Worm (Caenorhabditis elegans) whole organism, late embryonic: ENCODE results near the gene snpc-1.2.

ENCODE experiments used
- C08G9.2 ChIP-seq: sonication (generic microtip); optimal IDR thresholded peaks from 2 replicates; lab custom pipeline; 2016; ENCODE audit warnings: mild to moderate bottlenecking, missing genetic modification characterization, moderate library complexity, missing compliant biosample characterization
- F13H6.1 ChIP-seq: sonication (generic microtip); optimal IDR thresholded peaks from 2 replicates; lab custom pipeline; 2016; ENCODE audit warnings: missing genetic modification characterization, missing compliant biosample characterization
- K09A11.1 ChIP-seq: sonication (generic microtip); optimal IDR thresholded peaks from 2 replicates; lab custom pipeline; 2017; ENCODE audit warnings: antibody characterized with exemption, mild to moderate bottlenecking, missing genetic modification characterization, missing compliant biosample characterization; ENCODE audit not compliant: insufficient read depth
- T23F11.4 ChIP-seq: fragments of 200-800 bp; sonication (Bioruptor generic); optimal IDR thresholded peaks from 2 replicates; lab custom pipeline; 2018; ENCODE audit warnings: mild to moderate bottlenecking, missing genetic modification characterization, missing compliant biosample characterization
- Y22D7AL.16 ChIP-seq: sonication (generic microtip); optimal IDR thresholded peaks from 2 replicates; lab custom pipeline; 2016; ENCODE audit warnings: missing genetic modification characterization, missing compliant biosample characterization
- ahr-1 ChIP-seq: sonication (generic microtip); optimal IDR thresholded peaks from 2 replicates; lab custom pipeline; 2016; ENCODE audit warnings: missing genetic modification characterization, missing compliant biosample characterization
- ama-1 ChIP-seq: fragments of 150-350 bp; optimal IDR thresholded peaks from 2 replicates; lab custom pipeline; 2014
- ceh-18 ChIP-seq: sonication (generic microtip); optimal IDR thresholded peaks from 2 replicates; lab custom pipeline; 2016; ENCODE audit warnings: missing genetic modification characterization, missing compliant biosample characterization
- ceh-22 ChIP-seq: sonication (generic microtip); optimal IDR thresholded peaks from 2 replicates; lab custom pipeline; 2017; ENCODE audit warnings: missing biosample characterization, missing genetic modification characterization
- ceh-24 ChIP-seq: sonication (generic microtip); optimal IDR thresholded peaks from 2 replicates; lab custom pipeline; 2016; ENCODE audit warnings: mild to moderate bottlenecking, missing genetic modification characterization, missing compliant biosample characterization
- ceh-30 ChIP-seq: fragments of 150-350 bp; optimal IDR thresholded peaks from 2 replicates; lab custom pipeline; 2014; ENCODE audit warnings: missing biosample characterization, missing genetic modification characterization
- ceh-31 ChIP-seq: sonication (generic microtip); optimal IDR thresholded peaks from 2 replicates; lab custom pipeline; 2016; ENCODE audit warnings: missing genetic modification characterization, missing compliant biosample characterization
- ceh-34 ChIP-seq: sonication (generic microtip); optimal IDR thresholded peaks from 2 replicates; lab custom pipeline; 2016; ENCODE audit warnings: mild to moderate bottlenecking, missing genetic modification characterization, missing compliant biosample characterization
- ceh-45 ChIP-seq: fragments of 200-800 bp; sonication (Bioruptor generic); IDR thresholded peaks from 2 replicates; pipeline ENCODE4 v1.3.6; 2022; ENCODE audit warnings: missing genetic modification reagents, missing genetic modification characterization, missing compliant biosample characterization
- ceh-48 ChIP-seq: sonication (generic microtip); optimal IDR thresholded peaks from 2 replicates; lab custom pipeline; 2016; ENCODE audit warnings: missing genetic modification characterization, inconsistent platforms, missing compliant biosample characterization
- ceh-6 ChIP-seq: fragments of 200-800 bp; sonication (Bioruptor generic); optimal IDR thresholded peaks from 2 replicates; lab custom pipeline; 2018; ENCODE audit warnings: mild to moderate bottlenecking, missing genetic modification characterization, missing compliant biosample characterization
- ceh-9 ChIP-seq: sonication (generic microtip); optimal IDR thresholded peaks from 2 replicates; lab custom pipeline; 2016; ENCODE audit warnings: mild to moderate bottlenecking, missing genetic modification characterization, inconsistent platforms, missing compliant biosample characterization
- dmd-4 ChIP-seq: sonication (generic microtip); optimal IDR thresholded peaks from 2 replicates; lab custom pipeline; 2016; ENCODE audit warnings: borderline replicate concordance, missing genetic modification characterization, missing compliant biosample characterization
- fax-1 ChIP-seq: sonication (generic microtip); optimal IDR thresholded peaks from 2 replicates; lab custom pipeline; 2016; ENCODE audit warnings: missing genotype, missing genetic modification characterization, missing compliant biosample characterization
- fkh-6 ChIP-seq: sonication (generic microtip); optimal IDR thresholded peaks from 2 replicates; lab custom pipeline; 2016; ENCODE audit warnings: missing genetic modification characterization, missing compliant biosample characterization
- gmeb-2 ChIP-seq: sonication (generic microtip); optimal IDR thresholded peaks from 2 replicates; lab custom pipeline; 2016; ENCODE audit warnings: missing genetic modification characterization, inconsistent platforms, missing compliant biosample characterization
- hlh-13 ChIP-seq: fragments of 200-800 bp; sonication (Bioruptor generic); optimal IDR thresholded peaks from 2 replicates; lab custom pipeline; 2018; ENCODE audit warnings: mild to moderate bottlenecking, missing genetic modification characterization, missing compliant biosample characterization
- lim-6 ChIP-seq: sonication (generic microtip); optimal IDR thresholded peaks from 2 replicates; lab custom pipeline; 2016; ENCODE audit warnings: missing genetic modification characterization, missing compliant biosample characterization
- nfya-1 ChIP-seq: sonication (generic microtip); optimal IDR thresholded peaks from 2 replicates; lab custom pipeline; 2017; ENCODE audit warnings: missing genetic modification characterization, mild to moderate bottlenecking, missing compliant biosample characterization, antibody characterized with exemption, moderate library complexity
- odd-2 ChIP-seq: sonication (generic microtip); optimal IDR thresholded peaks from 2 replicates; lab custom pipeline; 2017; ENCODE audit warnings: antibody characterized with exemption, mild to moderate bottlenecking, missing genetic modification characterization, missing compliant biosample characterization
- pat-9 ChIP-seq: fragments of 200-800 bp; sonication (Bioruptor generic); optimal IDR thresholded peaks from 2 replicates; lab custom pipeline; 2018; ENCODE audit warnings: mild to moderate bottlenecking, missing genetic modification characterization, moderate library complexity, missing compliant biosample characterization
- pax-1 ChIP-seq: fragments of 150-350 bp; optimal IDR thresholded peaks from 2 replicates; lab custom pipeline; 2014; ENCODE audit warnings: missing biosample characterization, missing genetic modification characterization
- pha-2 ChIP-seq: sonication (generic microtip); optimal IDR thresholded peaks from 2 replicates; lab custom pipeline; 2017; ENCODE audit warnings: mild to moderate bottlenecking, missing genetic modification characterization, missing compliant biosample characterization
- pha-4 ChIP-seq: fragments of 150-350 bp; optimal IDR thresholded peaks from 2 replicates; lab custom pipeline; 2018; ENCODE audit warnings: missing biosample characterization, missing genetic modification reagents, missing genetic modification characterization
- pqm-1 ChIP-seq: sonication (generic microtip); optimal IDR thresholded peaks from 2 replicates; lab custom pipeline; 2016; ENCODE audit warnings: missing genetic modification characterization, missing compliant biosample characterization
- pros-1 ChIP-seq: fragments of 150-350 bp; optimal IDR thresholded peaks from 2 replicates; lab custom pipeline; 2014; ENCODE audit warnings: missing biosample characterization, missing genetic modification reagents, missing genetic modification characterization
- ref-2 ChIP-seq: sonication (generic microtip); optimal IDR thresholded peaks from 2 replicates; lab custom pipeline; 2016; ENCODE audit warnings: missing genetic modification characterization, missing compliant biosample characterization
- sox-4 ChIP-seq: sonication (generic microtip); optimal IDR thresholded peaks from 2 replicates; lab custom pipeline; 2017; ENCODE audit warnings: mild to moderate bottlenecking, missing genetic modification characterization, inconsistent platforms, missing compliant biosample characterization
- unc-3 ChIP-seq, 2 experiments: fragments of 200-800 bp in 1 of 2; sonication (Bioruptor generic) in 1 of 2; sonication (generic microtip) in 1 of 2; conservative IDR thresholded peaks in 1 of 2; optimal IDR thresholded peaks in 1 of 2; 2 replicates each; pipeline versions ENCODE4 v1.3.6 to Lab custom; 2016 to 2022; ENCODE audit warnings: missing compliant biosample characterization in 2 of 2, missing genetic modification characterization in 2 of 2, missing genetic modification reagents in 1 of 2
- unc-42 ChIP-seq: sonication (generic microtip); optimal IDR thresholded peaks from 2 replicates; lab custom pipeline; 2016; ENCODE audit warnings: missing genotype, missing genetic modification characterization, missing compliant biosample characterization
- unc-55 ChIP-seq: sonication (generic microtip); optimal IDR thresholded peaks from 2 replicates; lab custom pipeline; 2017; ENCODE audit warnings: missing biosample characterization, missing genetic modification reagents, missing genetic modification characterization
- zip-5 ChIP-seq: sonication (generic microtip); optimal IDR thresholded peaks from 2 replicates; lab custom pipeline; 2016; ENCODE audit warnings: missing genetic modification characterization, missing compliant biosample characterization

snpc-1.2 gene

ce11 chrIII:13182003-13182402 lies 12.7 kb upstream of the snpc-1.2 start (continued):
- no peak for TF ChIP-seq ama-1 (lab: Kevin White, UChicago)
- peak; percentile 93 for TF ChIP-seq pax-1
- no peak for TF ChIP-seq ceh-30 (tag; lab: Kevin White, UChicago)
- no peak for TF ChIP-seq fax-1
- TF ChIP-seq pha-2 (tag; lab: Kevin White, UChicago): no peak
- peak; percentile 50 for TF ChIP-seq pros-1 (tag; lab: Kevin White, UChicago)
- no peak for TF ChIP-seq pat-9
- no peak for TF ChIP-seq ceh-6 (GFP tag; lab: Kevin White, UChicago)
- no peak for TF ChIP-seq pha-4
- TF ChIP-seq ceh-24: no peak
- no peak for TF ChIP-seq ceh-18
- no peak for TF ChIP-seq pqm-1 (tag; lab: Kevin White, UChicago)
- TF ChIP-seq ceh-34 (tag; lab: Kevin White, UChicago): no peak
- peak; percentile 33 for TF ChIP-seq ceh-31
- TF ChIP-seq zip-5: no peak
- TF ChIP-seq ceh-45 (GFP tag; lab: Robert Waterston, UW): no peak
- TF ChIP-seq ceh-48: no peak
- TF ChIP-seq K09A11.1: no peak
- no peak for TF ChIP-seq ceh-22

- peak; percentile 75 for TF ChIP-seq nfya-1 (tag; lab: Kevin White, UChicago)
- no peak for TF ChIP-seq lim-6 (tag; lab: Kevin White, UChicago)
- no peak for TF ChIP-seq ceh-18
- TF ChIP-seq Y22D7AL.16 (tag; lab: Kevin White, UChicago): no peak
- no peak for TF ChIP-seq pat-9
These were observed 7.5 kb upstream of the snpc-1.2 start for ce11 chrIII:13176876-13177275.

DNA sequence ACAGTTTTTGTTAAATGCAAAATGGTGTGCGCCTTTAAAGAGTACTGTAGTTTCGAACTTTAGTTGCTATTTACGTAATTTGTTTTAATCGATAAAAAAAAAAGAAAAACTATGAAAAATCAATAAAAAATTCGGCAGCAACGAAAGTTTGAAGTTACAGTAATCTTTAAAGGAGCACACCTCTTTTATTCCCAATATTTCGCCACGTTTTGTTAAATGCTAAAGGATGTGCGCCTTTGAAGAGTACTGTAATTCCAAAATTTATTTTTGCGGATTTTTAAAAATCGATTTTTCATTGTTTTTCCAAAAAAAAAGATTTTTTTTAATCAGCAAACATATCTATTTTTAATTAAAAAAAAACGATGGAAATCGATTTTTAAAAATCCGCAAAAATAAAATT lies 4.3 kb upstream of the snpc-1.2 start:
- TF ChIP-seq dmd-4 (tag; lab: Kevin White, UChicago) (no peak), odd-2 (tag; lab: Kevin White, UChicago) (no peak), ceh-22 (no peak), gmeb-2 (no peak)

- TF ChIP-seq K09A11.1 (no peak), ahr-1 (tag; lab: Kevin White, UChicago) (no peak), T23F11.4 (GFP tag; lab: Kevin White, UChicago) (no peak), Y22D7AL.16 (tag; lab: Kevin White, UChicago) (no peak), unc-3 (GFP tag; conservative IDR thresholded peaks at IDR 0.05; lab: Robert Waterston, UW) (no peak), unc-3 (tag; optimal IDR thresholded peaks at IDR 0.05; lab: Kevin White, UChicago) (no peak), C08G9.2 (no peak), F13H6.1 (tag; lab: Kevin White, UChicago) (no peak), ceh-9 (no peak), unc-55 (GFP tag; lab: Kevin White, UChicago) (no peak), ceh-31 (no peak), ceh-45 (GFP tag; lab: Robert Waterston, UW) (no peak), ama-1 (lab: Kevin White, UChicago) (no peak), ref-2 (tag; lab: Kevin White, UChicago) (no peak), pqm-1 (tag; lab: Kevin White, UChicago) (no peak)
These were observed 4.4 kb downstream of the snpc-1.2 start for ce11 chrIII:13164902-13165301.

DNA sequence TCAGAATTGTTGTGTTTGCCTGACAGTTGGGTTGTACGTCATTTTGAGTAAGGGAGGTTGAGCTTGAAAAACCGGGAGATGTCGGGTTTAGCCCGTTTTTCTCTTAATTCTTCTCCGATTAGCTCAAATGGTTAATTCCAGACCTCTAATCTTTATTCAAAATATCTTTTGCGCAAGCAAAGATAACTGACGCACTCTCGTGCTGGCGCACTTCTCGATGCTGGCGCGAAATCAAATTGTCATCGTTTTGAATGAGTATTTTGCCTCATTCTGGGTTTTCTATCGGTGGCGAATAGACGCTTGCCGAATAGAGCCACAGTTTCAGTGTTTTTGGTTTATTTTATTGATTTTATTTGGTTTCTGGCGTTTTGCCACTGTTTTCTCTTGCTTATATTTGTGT lies 8.7 kb downstream of the snpc-1.2 start:
- peak; percentile 15 for TF ChIP-seq unc-42
- peak; percentile 22 for TF ChIP-seq gmeb-2
- TF ChIP-seq hlh-13 (GFP tag; lab: Kevin White, UChicago): no peak
- TF ChIP-seq fkh-6 (tag; lab: Kevin White, UChicago): no peak
- no peak for TF ChIP-seq sox-4 (tag; lab: Kevin White, UChicago)
